Fruit fly (Drosophila melanogaster) whole organism, wandering third instar larva: ENCODE measurements around the gene Ldh.

Experiments
- CG9705 ChIP-seq: fragments of 200-800 bp; sonication (Bioruptor generic); optimal IDR thresholded peaks from 2 replicates; lab custom pipeline; 2018; ENCODE audit warnings: missing biosample characterization, mild to moderate bottlenecking, missing genetic modification characterization
- fru ChIP-seq: fragments of 200-800 bp; sonication (Bioruptor generic); optimal IDR thresholded peaks from 3 replicates; lab custom pipeline; 2016; ENCODE audit warnings: missing biosample characterization, mild to moderate bottlenecking, missing genetic modification characterization
- h ChIP-seq: fragments of 200-800 bp; sonication (Bioruptor generic); optimal IDR thresholded peaks from 3 replicates; lab custom pipeline; 2016; ENCODE audit warnings: missing biosample characterization, mild to moderate bottlenecking, missing genetic modification characterization
- jim ChIP-seq: fragments of 175-275, 200-325 bp; sonication (Bioruptor generic); optimal IDR thresholded peaks from 2 replicates; lab custom pipeline; 2016; ENCODE audit warnings: missing biosample characterization, mild to moderate bottlenecking, missing genetic modification characterization

dm6 chr3L:6215976-6216786, 46.3 kb downstream of the Ldh start:
- TF ChIP-seq fru (GFP tag; lab: Kevin White, UChicago) (no peak), h (GFP tag; lab: Kevin White, UChicago) (no peak), jim (no peak), CG9705 (GFP tag; lab: Kevin White, UChicago) (no peak)
